Fruit fly (Drosophila melanogaster): ENCODE results near the gene Osi10b.

DNA sequence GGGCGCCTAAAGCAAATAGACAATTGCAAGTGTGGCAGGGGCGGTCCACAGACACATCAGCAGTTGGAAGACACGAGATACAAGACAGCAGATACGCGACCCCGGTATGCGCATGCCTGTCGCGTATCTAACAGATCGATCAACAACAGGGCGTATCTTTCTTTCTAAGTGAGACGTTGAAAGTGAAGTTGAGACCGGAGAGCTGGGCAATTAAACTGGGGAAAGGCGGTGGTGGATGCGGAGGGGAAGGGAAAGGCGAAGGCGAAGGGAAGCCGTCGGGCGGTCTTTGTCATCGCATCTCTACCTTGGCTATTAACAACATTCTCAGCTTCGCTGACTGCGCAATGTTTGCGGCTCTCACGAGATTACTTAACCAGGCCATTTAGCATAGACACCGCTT is 28.1 kb downstream of the Osi10b start:
- TF ChIP-seq dl (GFP tag; optimal IDR thresholded peaks at IDR 0.05; ENCODE audit: insufficient read depth in 1 of 2, partially characterized antibody in 2 of 2) (no peak), OdsH (GFP tag; optimal IDR thresholded peaks at IDR 0.05) (no peak), fru (GFP tag; optimal IDR thresholded peaks at IDR 0.05) (no peak), HLH106 (tag; optimal IDR thresholded peaks at IDR 0.05) (no peak), Hr83 (GFP tag; optimal IDR thresholded peaks at IDR 0.05; ENCODE audit: poor library complexity, severe bottlenecking) (no peak), dsf (GFP tag; optimal IDR thresholded peaks at IDR 0.05; ENCODE audit: borderline replicate concordance) (no peak), psq (GFP tag; optimal IDR thresholded peaks at IDR 0.05) (no peak), N (GFP tag; optimal IDR thresholded peaks at IDR 0.05) (no peak), CG32264 (GFP tag; optimal IDR thresholded peaks at IDR 0.05) (no peak), woc (GFP tag; optimal IDR thresholded peaks at IDR 0.05) (no peak), pan (optimal IDR thresholded peaks at IDR 0.05) (no peak), br (GFP tag; optimal IDR thresholded peaks at IDR 0.05) (no peak), Dif (GFP tag; optimal IDR thresholded peaks at IDR 0.05; ENCODE audit: partially characterized antibody) (no peak), h (GFP tag; optimal IDR thresholded peaks at IDR 0.05) (no peak)
